Fruit fly (Drosophila melanogaster): Measurements from ENCODE around the gene Psa.

- TF ChIP-seq CG33017 (tag; optimal IDR thresholded peaks at IDR 0.05) = peak; percentile 46
- peak; percentile 10 for TF ChIP-seq Mnt (GFP tag; optimal IDR thresholded peaks at IDR 0.05)
- TF ChIP-seq tj (GFP tag; optimal IDR thresholded peaks at IDR 0.05) = peak; percentile 91
- peak; percentile 34 for TF ChIP-seq CG14711 (tag; optimal IDR thresholded peaks at IDR 0.05)
- TF ChIP-seq CG7101 (tag; optimal IDR thresholded peaks at IDR 0.05) = peak; percentile 60
- peak; percentile 36 for TF ChIP-seq Crg-1 (GFP tag; optimal IDR thresholded peaks at IDR 0.05)
- TF ChIP-seq CG1620 (GFP tag; optimal IDR thresholded peaks at IDR 0.05) = no peak
- TF ChIP-seq CG7045 (GFP tag; optimal IDR thresholded peaks at IDR 0.05) = peak; percentile 26
- no peak for TF ChIP-seq kay (GFP tag; ENCODE audit: borderline replicate concordance)
- TF ChIP-seq Clk (GFP tag; optimal IDR thresholded peaks at IDR 0.05) = no peak
- no peak for TF ChIP-seq pad (GFP tag; optimal IDR thresholded peaks at IDR 0.05)
These were observed 13.3 kb downstream of the Psa start for dm6 chr3L:1515820-1516540.

Data from whole organism, adult.